Worm (Caenorhabditis elegans) whole organism, late embryonic: ENCODE results near the gene mthf-1.

Experiments
- C08G9.2 ChIP-seq: sonication (generic microtip); optimal IDR thresholded peaks from 2 replicates; lab custom pipeline; 2016; ENCODE audit warnings: mild to moderate bottlenecking, missing genetic modification characterization, moderate library complexity, missing compliant biosample characterization
- C38D4.7 ChIP-seq: fragments of 200-800 bp; sonication (Bioruptor generic); optimal IDR thresholded peaks from 2 replicates; lab custom pipeline; 2018; ENCODE audit warnings: mild to moderate bottlenecking, missing genetic modification characterization, moderate library complexity, missing compliant biosample characterization
- K09A11.1 ChIP-seq: sonication (generic microtip); optimal IDR thresholded peaks from 2 replicates; lab custom pipeline; 2017; ENCODE audit warnings: antibody characterized with exemption, mild to moderate bottlenecking, missing genetic modification characterization, missing compliant biosample characterization; ENCODE audit not compliant: insufficient read depth
- ama-1 ChIP-seq: fragments of 150-350 bp; optimal IDR thresholded peaks from 2 replicates; lab custom pipeline; 2014
- ceh-14 ChIP-seq: sonication (generic microtip); optimal IDR thresholded peaks from 2 replicates; lab custom pipeline; 2016; ENCODE audit warnings: missing genotype, missing genetic modification characterization, missing compliant biosample characterization
- ceh-18 ChIP-seq: sonication (generic microtip); optimal IDR thresholded peaks from 2 replicates; lab custom pipeline; 2016; ENCODE audit warnings: missing genetic modification characterization, missing compliant biosample characterization
- ceh-19 ChIP-seq: fragments of 200-800 bp; sonication (Bioruptor generic); optimal IDR thresholded peaks from 2 replicates; lab custom pipeline; 2018; ENCODE audit warnings: mild to moderate bottlenecking, missing genetic modification characterization, missing compliant biosample characterization
- ceh-31 ChIP-seq: sonication (generic microtip); optimal IDR thresholded peaks from 2 replicates; lab custom pipeline; 2016; ENCODE audit warnings: missing genetic modification characterization, missing compliant biosample characterization
- ceh-34 ChIP-seq: sonication (generic microtip); optimal IDR thresholded peaks from 2 replicates; lab custom pipeline; 2016; ENCODE audit warnings: mild to moderate bottlenecking, missing genetic modification characterization, missing compliant biosample characterization
- ceh-9 ChIP-seq: sonication (generic microtip); optimal IDR thresholded peaks from 2 replicates; lab custom pipeline; 2016; ENCODE audit warnings: mild to moderate bottlenecking, missing genetic modification characterization, inconsistent platforms, missing compliant biosample characterization
- dmd-4 ChIP-seq: sonication (generic microtip); optimal IDR thresholded peaks from 2 replicates; lab custom pipeline; 2016; ENCODE audit warnings: borderline replicate concordance, missing genetic modification characterization, missing compliant biosample characterization
- dve-1 ChIP-seq: sonication (generic microtip); optimal IDR thresholded peaks from 2 replicates; lab custom pipeline; 2017; ENCODE audit warnings: antibody characterized with exemption, mild to moderate bottlenecking, missing genetic modification characterization, missing compliant biosample characterization
- elt-2 ChIP-seq: sonication (generic microtip); optimal IDR thresholded peaks from 2 replicates; lab custom pipeline; 2016; ENCODE audit warnings: missing genetic modification reagents, missing genetic modification characterization, missing compliant biosample characterization
- elt-4 ChIP-seq: sonication (generic microtip); optimal IDR thresholded peaks from 2 replicates; lab custom pipeline; 2016; ENCODE audit warnings: missing genetic modification characterization, missing compliant biosample characterization
- fkh-10 ChIP-seq: fragments of 150-350 bp; optimal IDR thresholded peaks from 2 replicates; lab custom pipeline; 2014; ENCODE audit warnings: missing biosample characterization, missing genetic modification reagents, missing genetic modification characterization
- gmeb-2 ChIP-seq: sonication (generic microtip); optimal IDR thresholded peaks from 2 replicates; lab custom pipeline; 2016; ENCODE audit warnings: missing genetic modification characterization, inconsistent platforms, missing compliant biosample characterization
- hlh-13 ChIP-seq: fragments of 200-800 bp; sonication (Bioruptor generic); optimal IDR thresholded peaks from 2 replicates; lab custom pipeline; 2018; ENCODE audit warnings: mild to moderate bottlenecking, missing genetic modification characterization, missing compliant biosample characterization
- hlh-30 ChIP-seq: sonication (generic microtip); optimal IDR thresholded peaks from 2 replicates; lab custom pipeline; 2017; ENCODE audit warnings: antibody characterized with exemption, missing genetic modification characterization, missing compliant biosample characterization; ENCODE audit not compliant: insufficient read depth
- lin-11 ChIP-seq: fragments of 200-800 bp; sonication (Bioruptor generic); optimal IDR thresholded peaks from 2 replicates; lab custom pipeline; 2018; ENCODE audit warnings: mild to moderate bottlenecking, missing genetic modification characterization, missing compliant biosample characterization
- mec-3 ChIP-seq: sonication (generic microtip); optimal IDR thresholded peaks from 2 replicates; lab custom pipeline; 2016; ENCODE audit warnings: borderline replicate concordance, missing genetic modification characterization, missing compliant biosample characterization
- nfya-1 ChIP-seq: sonication (generic microtip); optimal IDR thresholded peaks from 2 replicates; lab custom pipeline; 2017; ENCODE audit warnings: missing genetic modification characterization, mild to moderate bottlenecking, missing compliant biosample characterization, antibody characterized with exemption, moderate library complexity
- nhr-11 ChIP-seq: fragments of 150-350 bp; optimal IDR thresholded peaks from 2 replicates; lab custom pipeline; 2014; ENCODE audit warnings: missing biosample characterization, missing genetic modification characterization
- pha-2 ChIP-seq: sonication (generic microtip); optimal IDR thresholded peaks from 2 replicates; lab custom pipeline; 2017; ENCODE audit warnings: mild to moderate bottlenecking, missing genetic modification characterization, missing compliant biosample characterization
- pros-1 ChIP-seq: fragments of 150-350 bp; optimal IDR thresholded peaks from 2 replicates; lab custom pipeline; 2014; ENCODE audit warnings: missing biosample characterization, missing genetic modification reagents, missing genetic modification characterization
- rnt-1 ChIP-seq: sonication (generic microtip); optimal IDR thresholded peaks from 2 replicates; lab custom pipeline; 2016; ENCODE audit warnings: missing genetic modification characterization, missing compliant biosample characterization
- sdc-2 ChIP-seq: sonication (generic microtip); optimal IDR thresholded peaks from 2 replicates; lab custom pipeline; 2016; ENCODE audit warnings: missing genotype, missing genetic modification characterization, missing compliant biosample characterization
- sox-4 ChIP-seq: sonication (generic microtip); optimal IDR thresholded peaks from 2 replicates; lab custom pipeline; 2017; ENCODE audit warnings: mild to moderate bottlenecking, missing genetic modification characterization, inconsistent platforms, missing compliant biosample characterization
- tbx-2 ChIP-seq: sonication (generic microtip); optimal IDR thresholded peaks from 2 replicates; lab custom pipeline; 2016; ENCODE audit warnings: missing genetic modification characterization, missing compliant biosample characterization
- tbx-7 ChIP-seq: sonication (generic microtip); optimal IDR thresholded peaks from 2 replicates; lab custom pipeline; 2016; ENCODE audit warnings: missing genotype, missing genetic modification characterization, missing compliant biosample characterization
- ttx-3 ChIP-seq: sonication (generic microtip); optimal IDR thresholded peaks from 2 replicates; lab custom pipeline; 2016; ENCODE audit warnings: missing genetic modification reagents, missing genetic modification characterization, missing compliant biosample characterization
- unc-42 ChIP-seq: sonication (generic microtip); optimal IDR thresholded peaks from 2 replicates; lab custom pipeline; 2016; ENCODE audit warnings: missing genotype, missing genetic modification characterization, missing compliant biosample characterization
- unc-55 ChIP-seq: sonication (generic microtip); optimal IDR thresholded peaks from 2 replicates; lab custom pipeline; 2017; ENCODE audit warnings: missing biosample characterization, missing genetic modification reagents, missing genetic modification characterization
- ztf-16 ChIP-seq: sonication (generic microtip); optimal IDR thresholded peaks from 2 replicates; lab custom pipeline; 2017; ENCODE audit warnings: missing genetic modification characterization, missing compliant biosample characterization

mthf-1 gene

ce11 chrII:7814915-7815314 lies 37.3 kb upstream of the mthf-1 start:
- TF ChIP-seq pros-1 (tag; lab: Kevin White, UChicago) (no peak), gmeb-2 (tag; lab: Kevin White, UChicago) (no peak), tbx-7 (no peak), dmd-4 (tag; lab: Kevin White, UChicago) (no peak), nfya-1 (tag; lab: Kevin White, UChicago) (no peak), ceh-18 (no peak), elt-2 (tag; lab: Kevin White, UChicago) (no peak), fkh-10 (GFP tag; lab: Kevin White, UChicago) (no peak), mec-3 (tag; lab: Kevin White, UChicago) (no peak), rnt-1 (tag; lab: Kevin White, UChicago) (no peak), ceh-19 (GFP tag; lab: Kevin White, UChicago) (no peak), hlh-13 (GFP tag; lab: Kevin White, UChicago) (no peak), ztf-16 (tag; lab: Kevin White, UChicago) (no peak), ceh-9 (tag; lab: Kevin White, UChicago) (no peak)

DNA sequence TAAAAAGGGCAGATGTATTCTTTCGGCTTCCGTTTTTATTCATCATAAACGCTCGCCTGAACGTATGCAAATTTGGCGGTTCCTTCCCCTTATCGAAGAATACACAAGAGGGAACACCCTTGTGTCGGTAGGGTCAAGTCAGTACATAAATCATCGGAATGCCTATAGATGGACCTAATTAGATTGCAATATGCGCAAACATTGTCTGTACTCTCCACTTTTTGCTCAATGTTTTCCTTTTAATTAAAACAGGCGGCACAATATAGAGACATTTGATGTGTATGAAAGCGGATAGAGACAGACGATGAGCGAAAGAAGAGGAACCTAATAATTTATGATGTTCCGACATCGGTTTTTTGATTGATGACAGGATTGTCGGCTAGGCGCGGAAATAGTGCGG lies 36.6 kb upstream of the mthf-1 start:
- TF ChIP-seq unc-42 (tag; lab: Kevin White, UChicago): peak; percentile 42
- peak; percentile 20 for TF ChIP-seq tbx-2 (tag; lab: Kevin White, UChicago)
- no peak for TF ChIP-seq K09A11.1 (tag; lab: Kevin White, UChicago)
- TF ChIP-seq ceh-34 (tag; lab: Kevin White, UChicago): no peak
- TF ChIP-seq unc-55 (GFP tag; lab: Kevin White, UChicago): peak; percentile 74
- TF ChIP-seq nfya-1 (tag; lab: Kevin White, UChicago): peak; percentile 23
- no peak for TF ChIP-seq ttx-3
- peak; percentile 11 for TF ChIP-seq pha-2 (tag; lab: Kevin White, UChicago)
- TF ChIP-seq ceh-31 (tag; lab: Kevin White, UChicago): peak; percentile 46
- TF ChIP-seq sox-4: no peak
- no peak for TF ChIP-seq ceh-18
- peak; percentile 69 for TF ChIP-seq ceh-14 (tag; lab: Kevin White, UChicago)

DNA sequence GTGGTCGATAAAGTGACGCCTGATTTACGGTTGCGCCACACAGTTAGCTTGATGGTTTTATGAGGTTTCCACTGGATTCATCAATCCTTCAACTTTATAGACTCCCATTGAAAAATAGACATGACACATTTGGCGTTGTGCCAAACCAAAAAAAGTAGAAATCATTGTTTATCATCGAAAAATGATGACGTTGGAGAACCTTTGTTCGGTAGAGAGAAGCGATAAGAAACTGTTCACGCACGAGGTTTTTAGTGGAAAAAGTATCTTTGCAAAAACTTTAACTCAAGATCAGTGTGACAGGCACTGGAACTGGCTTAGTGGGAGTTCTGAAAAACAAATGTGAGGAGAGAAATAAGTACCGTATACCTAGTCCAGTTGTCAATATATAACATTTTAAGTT lies 36.0 kb upstream of the mthf-1 start:
- TF ChIP-seq nhr-11: no peak
- no peak for TF ChIP-seq sdc-2 (tag; lab: Kevin White, UChicago)
- no peak for TF ChIP-seq lin-11 (tag; lab: Kevin White, UChicago)
- TF ChIP-seq C08G9.2 (tag; lab: Kevin White, UChicago): no peak
- no peak for TF ChIP-seq elt-4

ce11 chrII:7813237-7813636 lies 35.6 kb upstream of the mthf-1 start:
- TF ChIP-seq C38D4.7 (no peak), ceh-31 (tag; lab: Kevin White, UChicago) (peak; percentile 27)

ce11 chrII:7812332-7812731 lies 34.7 kb upstream of the mthf-1 start:
- TF ChIP-seq hlh-30 (tag; lab: Kevin White, UChicago): no peak
- no peak for TF ChIP-seq ttx-3
- TF ChIP-seq sox-4: no peak
- TF ChIP-seq ama-1 (lab: Kevin White, UChicago): peak; percentile 39
- TF ChIP-seq sdc-2 (tag; lab: Kevin White, UChicago): peak; percentile 15
- TF ChIP-seq unc-55 (GFP tag; lab: Kevin White, UChicago): peak; percentile 1
- TF ChIP-seq dve-1 (tag; lab: Kevin White, UChicago): no peak
- TF ChIP-seq elt-2 (tag; lab: Kevin White, UChicago): peak; percentile 46
